Fruit fly (Drosophila melanogaster): ENCODE results near the gene alpha-Est9.

dm6 chr3R:7522266-7522955 is 17.5 kb upstream of the alpha-Est9 start:
- TF ChIP-seq kay (GFP tag; ENCODE audit: borderline replicate concordance) (peak; percentile 61), pad (GFP tag; optimal IDR thresholded peaks at IDR 0.05) (no peak), tj (GFP tag; optimal IDR thresholded peaks at IDR 0.05) (no peak), toe (GFP tag; optimal IDR thresholded peaks at IDR 0.05) (peak; percentile 26), CG11617 (GFP tag; optimal IDR thresholded peaks at IDR 0.05) (no peak), CG33017 (tag; optimal IDR thresholded peaks at IDR 0.05) (peak; percentile 59), Crg-1 (GFP tag; optimal IDR thresholded peaks at IDR 0.05) (peak; percentile 60), Mnt (GFP tag; optimal IDR thresholded peaks at IDR 0.05) (peak; percentile 10)
